Worm (Caenorhabditis elegans): ENCODE data around the gene C30B5.17.

DNA sequence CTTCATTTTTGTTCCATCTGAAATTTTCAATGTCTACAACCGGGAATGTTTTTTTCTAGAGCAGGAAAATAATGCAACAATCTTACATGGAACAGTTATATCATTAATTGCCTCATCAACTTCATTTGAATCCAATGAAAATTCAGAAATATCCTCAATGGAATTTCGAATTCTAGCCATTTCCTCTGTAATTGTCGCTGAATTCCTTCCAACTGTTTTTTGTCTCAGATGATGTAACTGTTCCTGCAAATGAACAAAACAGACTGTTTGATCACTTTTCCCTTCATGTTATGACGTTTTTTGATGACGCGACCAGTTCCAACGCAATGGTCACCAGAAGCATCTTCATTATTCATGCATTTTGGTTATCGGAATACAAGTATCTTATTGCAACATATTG is 18.7 kb upstream of the C30B5.17 start:
- TF ChIP-seq lin-39 (tag; optimal IDR thresholded peaks at IDR 0.05) (no peak), zag-1 (tag; optimal IDR thresholded peaks at IDR 0.05) (no peak), unc-62 (GFP tag; optimal IDR thresholded peaks at IDR 0.05) (no peak), F13H6.1 (tag; optimal IDR thresholded peaks at IDR 0.05) (no peak), blmp-1 (tag; optimal IDR thresholded peaks at IDR 0.05; ENCODE audit: insufficient read depth) (no peak), aly-2 (tag; optimal IDR thresholded peaks at IDR 0.05) (no peak), fos-1 (tag; optimal IDR thresholded peaks at IDR 0.05) (no peak), egl-27 (tag; optimal IDR thresholded peaks at IDR 0.05) (no peak), nhr-11 (tag; optimal IDR thresholded peaks at IDR 0.05) (no peak), R02D3.7 (tag; optimal IDR thresholded peaks at IDR 0.05) (no peak), mbf-1 (tag; optimal IDR thresholded peaks at IDR 0.05) (no peak), lin-13 (GFP tag; optimal IDR thresholded peaks at IDR 0.05) (no peak), ama-1 (optimal IDR thresholded peaks at IDR 0.05) (no peak), lsy-2 (tag; optimal IDR thresholded peaks at IDR 0.05) (no peak)
